Worm (Caenorhabditis elegans): ENCODE measurements around the gene sym-2.

DNA sequence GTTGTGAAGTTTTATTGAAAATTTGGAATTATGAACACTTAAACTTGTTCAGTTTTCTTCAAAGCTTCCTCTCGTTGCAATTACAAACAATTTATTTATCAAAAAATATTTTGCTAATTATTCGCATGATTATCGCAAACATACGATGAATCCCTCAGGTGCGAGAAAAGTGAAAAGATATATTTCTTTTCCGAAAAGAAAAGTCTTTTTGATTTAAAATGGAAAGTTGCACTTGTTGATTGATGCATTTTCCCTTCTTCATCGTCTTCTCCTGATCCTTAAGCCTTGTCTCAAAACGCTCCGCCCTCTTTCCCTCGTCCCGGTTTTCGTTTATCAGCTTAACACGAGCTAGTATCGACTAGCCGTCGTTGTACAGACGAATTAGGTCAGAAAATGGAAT, 44.2 kb upstream of the sym-2 start:
- no peak for TF ChIP-seq sea-1 (GFP tag; conservative IDR thresholded peaks at IDR 0.05)
- no peak for TF ChIP-seq ama-1 (optimal IDR thresholded peaks at IDR 0.05)
- TF ChIP-seq F13C5.2 (tag; optimal IDR thresholded peaks at IDR 0.05) = no peak
- TF ChIP-seq ets-7 (tag; optimal IDR thresholded peaks at IDR 0.05) = no peak
- TF ChIP-seq B0310.2 (tag; optimal IDR thresholded peaks at IDR 0.05) = no peak
- no peak for TF ChIP-seq flt-1 (GFP tag; IDR thresholded peaks at IDR 0.05)
- TF ChIP-seq pes-1 (GFP tag; IDR thresholded peaks at IDR 0.05) = no peak
- TF ChIP-seq tbx-11 (GFP tag; IDR thresholded peaks at IDR 0.05) = no peak
- no peak for TF ChIP-seq aly-1 (tag; optimal IDR thresholded peaks at IDR 0.05)
- TF ChIP-seq scrt-1 (GFP tag; IDR thresholded peaks at IDR 0.05) = no peak
- no peak for TF ChIP-seq hmg-4 (GFP tag; optimal IDR thresholded peaks at IDR 0.05)
- TF ChIP-seq hnd-1 (tag; optimal IDR thresholded peaks at IDR 0.05) = no peak
- no peak for TF ChIP-seq ceh-36 (tag; optimal IDR thresholded peaks at IDR 0.05)

Measured in whole organism, early embryonic.